Worm (Caenorhabditis elegans): ENCODE data around the gene hlh-30.
A peak's percentile ranks its signal among the peaks of the same experiment; 100 is the strongest.

hlh-30 gene

DNA sequence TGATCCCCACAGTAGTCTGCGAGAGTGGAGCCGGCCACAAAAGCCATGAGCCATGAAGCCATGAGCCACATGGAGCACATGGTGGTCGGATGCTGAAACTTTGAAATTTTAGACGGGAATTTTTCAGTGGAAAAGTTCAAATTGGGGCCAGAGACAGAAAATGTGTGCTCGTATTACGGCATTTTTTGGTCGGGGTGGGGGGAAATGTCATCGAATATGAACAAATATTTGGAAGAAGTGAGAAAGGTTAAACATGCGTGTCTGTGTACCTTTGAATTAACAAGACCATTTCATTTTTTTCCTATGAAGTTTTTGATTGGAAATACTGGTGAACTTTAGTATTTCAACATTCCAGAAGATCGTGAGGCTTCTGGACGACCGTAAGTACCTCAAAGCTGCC is 16.8 kb upstream of the hlh-30 start, which contains the start of gene wrt-5:
TSS of gene wrt-5 (minus strand) at position 101 of the 400 bp plus-strand sequence.
- TF ChIP-seq pha-4 (tag; optimal IDR thresholded peaks at IDR 0.05) (peak; percentile 7), nhr-77 (tag; optimal IDR thresholded peaks at IDR 0.05) (no peak)

DNA sequence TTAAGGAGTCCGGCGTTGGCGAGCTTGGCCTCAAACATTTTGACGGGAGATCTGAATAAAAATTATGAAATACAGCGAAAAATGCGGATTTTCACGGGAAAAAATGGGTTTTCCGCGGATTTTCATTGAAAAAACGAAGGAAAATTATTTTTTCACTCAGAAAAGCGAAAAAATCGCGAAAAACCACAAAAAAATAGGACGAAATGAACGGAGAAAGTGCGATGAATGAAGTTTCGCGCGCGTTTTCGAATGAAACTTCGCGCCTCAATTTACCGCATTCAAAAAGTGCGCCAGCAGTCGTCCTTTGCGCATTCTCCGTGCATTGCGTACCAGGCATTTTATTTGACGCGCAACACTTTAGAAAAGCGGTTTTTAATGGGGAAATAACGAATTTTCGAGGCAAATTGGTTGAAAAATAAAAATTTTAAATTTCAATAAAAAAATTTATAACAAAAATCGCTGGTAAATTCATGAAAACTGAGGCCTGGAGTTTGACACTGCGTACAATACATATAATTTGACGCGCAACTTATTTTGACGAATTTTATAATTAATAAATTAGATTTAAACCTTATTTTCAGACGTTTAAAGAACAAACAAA is 14.7 kb upstream of the hlh-30 start, which contains the start of gene pcn-1:
TSS of gene pcn-1 (minus strand) at position 51 of the 601 bp plus-strand sequence.
- TF ChIP-seq pqm-1 (tag; optimal IDR thresholded peaks at IDR 0.05) (peak; percentile 44), fkh-10 (GFP tag; optimal IDR thresholded peaks at IDR 0.05) (peak; percentile 80), lin-39 (tag; optimal IDR thresholded peaks at IDR 0.05) (peak; percentile 80), jun-1 (tag; optimal IDR thresholded peaks at IDR 0.05) (peak; percentile 85), nhr-76 (tag; optimal IDR thresholded peaks at IDR 0.05) (no peak), ceh-9 (tag; optimal IDR thresholded peaks at IDR 0.05) (no peak), tbx-2 (tag; optimal IDR thresholded peaks at IDR 0.05) (peak; percentile 94), nhr-67 (tag; optimal IDR thresholded peaks at IDR 0.05) (no peak), nhr-23 (tag; optimal IDR thresholded peaks at IDR 0.05) (peak; percentile 93), mdl-1 (tag; optimal IDR thresholded peaks at IDR 0.05) (no peak), nhr-12 (tag; optimal IDR thresholded peaks at IDR 0.05) (no peak), nhr-237 (tag; optimal IDR thresholded peaks at IDR 0.05) (no peak), ceh-16 (tag; optimal IDR thresholded peaks at IDR 0.05) (no peak), skn-1 (tag; optimal IDR thresholded peaks at IDR 0.05) (peak; percentile 89), ztf-4 (tag; optimal IDR thresholded peaks at IDR 0.05) (peak; percentile 6), lsy-12 (tag; optimal IDR thresholded peaks at IDR 0.05) (peak; percentile 95), R02D3.7 (tag; optimal IDR thresholded peaks at IDR 0.05) (peak; percentile 74), ceh-28 (tag; optimal IDR thresholded peaks at IDR 0.05) (peak; percentile 82), fkh-2 (tag; optimal IDR thresholded peaks at IDR 0.05) (no peak), daf-12 (tag; optimal IDR thresholded peaks at IDR 0.05) (no peak), snpc-4 (tag; optimal IDR thresholded peaks at IDR 0.05) (peak; percentile 87), elt-1 (tag; optimal IDR thresholded peaks at IDR 0.05) (peak; percentile 26), nhr-25 (tag; optimal IDR thresholded peaks at IDR 0.05) (peak; percentile 94), fos-1 (tag; optimal IDR thresholded peaks at IDR 0.05) (peak; percentile 25), nfya-1 (tag; optimal IDR thresholded peaks at IDR 0.05; ENCODE audit: insufficient read depth) (peak; percentile 93), hmg-11 (tag; optimal IDR thresholded peaks at IDR 0.05) (peak; percentile 70), ztf-11 (tag; optimal IDR thresholded peaks at IDR 0.05) (no peak), ama-1 (optimal IDR thresholded peaks at IDR 0.05) (peak; percentile 60), mml-1 (tag; optimal IDR thresholded peaks at IDR 0.05) (no peak), nhr-77 (tag; optimal IDR thresholded peaks at IDR 0.05) (peak; percentile 51), nhr-28 (tag; optimal IDR thresholded peaks at IDR 0.05) (peak; percentile 6), lin-15B (tag; optimal IDR thresholded peaks at IDR 0.05) (peak; percentile 95), egl-27 (tag; optimal IDR thresholded peaks at IDR 0.05) (peak; percentile 47), nhr-11 (tag; optimal IDR thresholded peaks at IDR 0.05) (peak; percentile 28), pha-4 (tag; optimal IDR thresholded peaks at IDR 0.05) (peak; percentile 93), unc-62 (GFP tag; optimal IDR thresholded peaks at IDR 0.05) (peak; percentile 22), aly-2 (tag; optimal IDR thresholded peaks at IDR 0.05) (no peak), sea-2 (GFP tag; optimal IDR thresholded peaks at IDR 0.05) (no peak), zag-1 (tag; optimal IDR thresholded peaks at IDR 0.05) (no peak), egl-5 (tag; optimal IDR thresholded peaks at IDR 0.05) (peak; percentile 61), elt-2 (tag; optimal IDR thresholded peaks at IDR 0.05) (peak; percentile 69), elt-3 (tag; optimal IDR thresholded peaks at IDR 0.05) (peak in 1 of 3 experiments; percentile 35), eor-1 (tag; optimal IDR thresholded peaks at IDR 0.05) (no peak), nhr-43 (tag; optimal IDR thresholded peaks at IDR 0.05; ENCODE audit: poor library complexity, severe bottlenecking) (peak; percentile 92), ceh-82 (tag; optimal IDR thresholded peaks at IDR 0.05) (peak; percentile 65), unc-39 (tag; optimal IDR thresholded peaks at IDR 0.05) (no peak), ZK546.5 (tag; optimal IDR thresholded peaks at IDR 0.05) (peak; percentile 56)

Measured in whole organism, L3 larva.